Worm (Caenorhabditis elegans) whole organism, L4 larva: ENCODE results near the gene C09E10.3.
A peak's percentile ranks its signal among the peaks of the same experiment; 100 is the strongest.

Experiments used
- D1046.2 ChIP-seq: fragments of 200-800 bp; sonication (Bioruptor generic); IDR thresholded peaks from 2 replicates; pipeline ENCODE4 v1.3.6; 2022; ENCODE audit warnings: missing genetic modification characterization, missing compliant biosample characterization
- F44E2.7 ChIP-seq: fragments of 200-800 bp; sonication (Bioruptor generic); IDR thresholded peaks from 2 replicates; pipeline ENCODE4 v2.1.2; 2022; ENCODE audit warnings: missing genetic modification characterization, missing compliant biosample characterization
- F49E8.2 ChIP-seq: sonication (generic microtip); optimal IDR thresholded peaks from 2 replicates; lab custom pipeline; 2016; ENCODE audit warnings: missing compliant biosample characterization, mild to moderate bottlenecking, missing genetic modification characterization, borderline replicate concordance
- R02D3.7 ChIP-seq: fragments of 150-350 bp; sonication (generic microtip); optimal IDR thresholded peaks from 3 replicates; lab custom pipeline; 2014; ENCODE audit warnings: missing biosample characterization, missing genetic modification characterization
- T26A8.4 ChIP-seq: fragments of 200-800 bp; sonication (Bioruptor generic); IDR thresholded peaks from 2 replicates; pipeline ENCODE4 v1.3.6; 2022; ENCODE audit warnings: missing genetic modification characterization, missing compliant biosample characterization
- Y105C5A.15 ChIP-seq: fragments of 200-800 bp; sonication (Bioruptor generic); IDR thresholded peaks from 2 replicates; pipeline ENCODE4 v1.3.6; 2022; ENCODE audit warnings: missing genetic modification characterization, missing compliant biosample characterization
- ZK546.5 ChIP-seq, 2 experiments: sonication (generic microtip); optimal IDR thresholded peaks; 2 replicates each; lab custom pipeline; 2017; ENCODE audit warnings: missing biosample characterization in 2 of 2, missing genetic modification characterization in 2 of 2
- arid-1 ChIP-seq: fragments of 200-800 bp; sonication (Bioruptor generic); conservative IDR thresholded peaks from 2 replicates; pipeline ENCODE4 v1.3.6; 2022; ENCODE audit warnings: missing genetic modification reagents, missing genetic modification characterization, missing compliant biosample characterization
- ceh-20 ChIP-seq: fragments of 200-800 bp; sonication (Bioruptor generic); IDR thresholded peaks from 2 replicates; pipeline ENCODE4 v1.3.6; 2022; ENCODE audit warnings: missing genetic modification reagents, missing genetic modification characterization, missing compliant biosample characterization
- ceh-32 ChIP-seq: sonication (generic microtip); optimal IDR thresholded peaks from 2 replicates; lab custom pipeline; 2016; ENCODE audit warnings: mild to moderate bottlenecking, missing genetic modification characterization, missing compliant biosample characterization; ENCODE audit not compliant: poor library complexity
- ceh-44 ChIP-seq: fragments of 200-800 bp; sonication (Bioruptor generic); IDR thresholded peaks from 2 replicates; pipeline ENCODE4 v1.3.6; 2022; ENCODE audit warnings: missing genetic modification reagents, missing genetic modification characterization, missing compliant biosample characterization
- daf-8 ChIP-seq: fragments of 200-800 bp; sonication (Bioruptor generic); IDR thresholded peaks from 2 replicates; pipeline ENCODE4 v1.3.6; 2022; ENCODE audit warnings: missing genetic modification characterization, missing compliant biosample characterization
- dmd-6 ChIP-seq: fragments of 200-800 bp; sonication (Bioruptor generic); IDR thresholded peaks from 2 replicates; pipeline ENCODE4 v1.3.6; 2022; ENCODE audit warnings: missing genetic modification reagents, missing genetic modification characterization, missing compliant biosample characterization
- dve-1 ChIP-seq: sonication (generic microtip); optimal IDR thresholded peaks from 2 replicates; lab custom pipeline; 2017; ENCODE audit warnings: antibody characterized with exemption, mild to moderate bottlenecking, missing genetic modification characterization, missing compliant biosample characterization; ENCODE audit not compliant: insufficient read depth
- egl-43 ChIP-seq: fragments of 200-800 bp; sonication (Bioruptor generic); IDR thresholded peaks from 2 replicates; pipeline ENCODE4 v1.3.6; 2022; ENCODE audit warnings: missing genetic modification reagents, missing genetic modification characterization, missing compliant biosample characterization
- fkh-10 ChIP-seq: fragments of 150-350 bp; optimal IDR thresholded peaks from 2 replicates; lab custom pipeline; 2014; ENCODE audit warnings: missing biosample characterization, missing genetic modification reagents, missing genetic modification characterization
- hif-1 ChIP-seq, 2 experiments: sonication (generic microtip); optimal IDR thresholded peaks; 2 replicates each; lab custom pipeline; 2016 to 2017; ENCODE audit warnings: missing compliant biosample characterization in 2 of 2, missing genetic modification characterization in 2 of 2, missing genetic modification reagents in 2 of 2, missing genotype in 2 of 2, mild to moderate bottlenecking in 1 of 2
- hmg-1.1 ChIP-seq: fragments of 200-800 bp; sonication (Bioruptor generic); IDR thresholded peaks from 2 replicates; pipeline ENCODE4 v1.3.6; 2022; ENCODE audit warnings: missing genetic modification reagents, missing genetic modification characterization, missing compliant biosample characterization
- lim-7 ChIP-seq: fragments of 200-800 bp; sonication (Bioruptor generic); IDR thresholded peaks from 2 replicates; pipeline ENCODE4 v1.3.6; 2022; ENCODE audit warnings: missing genetic modification characterization, missing compliant biosample characterization
- lin-13 ChIP-seq: fragments of 150-350 bp; optimal IDR thresholded peaks from 2 replicates; lab custom pipeline; 2014; ENCODE audit warnings: missing biosample characterization, missing genetic modification reagents, missing genetic modification characterization
- lin-29 ChIP-seq: fragments of 200-800 bp; sonication (Bioruptor generic); IDR thresholded peaks from 2 replicates; pipeline ENCODE4 v1.3.6; 2022; ENCODE audit warnings: missing genetic modification reagents, missing genetic modification characterization, missing compliant biosample characterization
- lin-38 ChIP-seq: fragments of 200-800 bp; sonication (Bioruptor generic); IDR thresholded peaks from 2 replicates; pipeline ENCODE4 v1.3.6; 2022; ENCODE audit warnings: missing genetic modification reagents, missing genetic modification characterization, missing compliant biosample characterization
- madf-5 ChIP-seq, 2 experiments: fragments of 200-800 bp; sonication (Bioruptor generic); IDR thresholded peaks; 2 replicates each; pipeline ENCODE4 v1.3.6; 2022; ENCODE audit warnings: missing compliant biosample characterization in 2 of 2, missing genetic modification characterization in 2 of 2
- mdt-29 ChIP-seq: fragments of 200-800 bp; sonication (Bioruptor generic); IDR thresholded peaks from 2 replicates; pipeline ENCODE4 v1.3.6; 2022; ENCODE audit warnings: missing genetic modification reagents, missing genetic modification characterization, missing compliant biosample characterization
- mep-1 ChIP-seq: fragments of 150-350 bp; sonication (generic microtip); optimal IDR thresholded peaks from 3 replicates; lab custom pipeline; 2014; ENCODE audit warnings: missing biosample characterization, missing genetic modification characterization
- mes-2 ChIP-seq: sonication (generic microtip); optimal IDR thresholded peaks from 2 replicates; lab custom pipeline; 2016; ENCODE audit warnings: missing genotype, mild to moderate bottlenecking, missing genetic modification characterization, missing compliant biosample characterization; ENCODE audit not compliant: poor library complexity, severe bottlenecking
- mxl-2 ChIP-seq: fragments of 200-800 bp; sonication (Bioruptor generic); conservative IDR thresholded peaks from 2 replicates; pipeline ENCODE4 v1.3.6; 2022; ENCODE audit warnings: missing genetic modification reagents, missing genetic modification characterization, missing compliant biosample characterization
- nhr-102 ChIP-seq: sonication (generic microtip); optimal IDR thresholded peaks from 2 replicates; lab custom pipeline; 2016; ENCODE audit warnings: mild to moderate bottlenecking, missing genetic modification characterization, moderate library complexity, missing compliant biosample characterization
- nhr-11 ChIP-seq: fragments of 150-350 bp; optimal IDR thresholded peaks from 2 replicates; lab custom pipeline; 2014; ENCODE audit warnings: missing biosample characterization, missing genetic modification characterization
- nhr-28 ChIP-seq: fragments of 150-350 bp; optimal IDR thresholded peaks from 2 replicates; lab custom pipeline; 2014; ENCODE audit warnings: missing biosample characterization, missing genetic modification characterization
- nhr-76 ChIP-seq: fragments of 150-350 bp; optimal IDR thresholded peaks from 2 replicates; lab custom pipeline; 2014; ENCODE audit warnings: missing biosample characterization, missing genetic modification characterization
- pha-4 ChIP-seq, 2 experiments: fragments of 150-350 bp in 1 of 2; fragments of 200-800 bp in 1 of 2; sonication (Bioruptor generic) in 1 of 2; IDR thresholded peaks in 1 of 2; optimal IDR thresholded peaks in 1 of 2; 2 replicates each; pipeline versions ENCODE4 v1.3.6 to Lab custom; 2014 to 2022; ENCODE audit warnings: missing genetic modification characterization in 2 of 2, missing genetic modification reagents in 2 of 2, missing biosample characterization in 1 of 2, missing compliant biosample characterization in 1 of 2
- pqm-1 ChIP-seq: sonication (generic microtip); optimal IDR thresholded peaks from 2 replicates; lab custom pipeline; 2017; ENCODE audit warnings: missing biosample characterization, missing genetic modification characterization
- rbr-2 ChIP-seq: sonication (generic microtip); optimal IDR thresholded peaks from 2 replicates; lab custom pipeline; 2016; ENCODE audit warnings: missing genotype, missing genetic modification characterization, missing compliant biosample characterization
- saeg-2 ChIP-seq: fragments of 200-800 bp; sonication (Bioruptor generic); IDR thresholded peaks from 2 replicates; pipeline ENCODE4 v1.3.6; 2022; ENCODE audit warnings: missing genetic modification reagents, missing genetic modification characterization, missing compliant biosample characterization
- set-16 ChIP-seq: fragments of 200-800 bp; sonication (Bioruptor generic); IDR thresholded peaks from 2 replicates; pipeline ENCODE4 v1.3.6; 2022; ENCODE audit warnings: missing genetic modification reagents, missing genetic modification characterization, missing compliant biosample characterization
- snpc-4 ChIP-seq: fragments of 150-350 bp; optimal IDR thresholded peaks from 2 replicates; lab custom pipeline; 2014; ENCODE audit warnings: missing biosample characterization, missing genetic modification characterization
- unc-62 ChIP-seq, 3 experiments: fragments of 150-350 bp in 1 of 3; sonication (generic microtip); optimal IDR thresholded peaks in 2 of 3; peaks in 1 of 3; 1 replicate in 1 of 3; 2 replicates in 2 of 3; lab custom pipeline; 2014 to 2017; ENCODE audit warnings: missing biosample characterization in 3 of 3, missing genetic modification characterization in 3 of 3, missing genetic modification reagents in 3 of 3, missing genotype in 1 of 3
- vab-7 ChIP-seq: fragments of 200-800 bp; sonication (Bioruptor generic); IDR thresholded peaks from 2 replicates; pipeline ENCODE4 v1.3.6; 2022; ENCODE audit warnings: missing genetic modification reagents, missing genetic modification characterization, missing compliant biosample characterization
- zfp-2 ChIP-seq: sonication (generic microtip); optimal IDR thresholded peaks from 2 replicates; lab custom pipeline; 2016; ENCODE audit warnings: mild to moderate bottlenecking, missing genetic modification characterization, missing compliant biosample characterization
- zip-2 ChIP-seq: fragments of 150-350 bp; optimal IDR thresholded peaks from 2 replicates; lab custom pipeline; 2014; ENCODE audit warnings: missing biosample characterization, missing genetic modification characterization

C09E10.3 gene

ce11 chrX:949466-949865, 41.7 kb downstream of the C09E10.3 start (continued):
- TF ChIP-seq pha-4 (GFP tag; IDR thresholded peaks at IDR 0.05; lab: Robert Waterston, UW) (peak; percentile 37; the same call in 1 of the 2 replicates), pha-4 (tag; optimal IDR thresholded peaks at IDR 0.05; lab: Kevin White, UChicago) (no peak), D1046.2 (GFP tag; lab: Robert Waterston, UW) (no peak), madf-5 (GFP tag; IDR thresholded peaks at IDR 0.05; lab: Robert Waterston, UW) (0 out of 4 replicates have a peak, but pooled peaks of 1 of the 2 experiments have one; percentile 9), dmd-6 (GFP tag; lab: Robert Waterston, UW) (peak; percentile 51; the same call in 1 of the 2 replicates), nhr-11 (tag; lab: Kevin White, UChicago) (peak; percentile 94), ceh-44 (GFP tag; lab: Robert Waterston, UW) (0 out of 2 replicates have a peak, but pooled peaks have one; percentile 9), hif-1 (tag; optimal IDR thresholded peaks at IDR 0.05; lab: Kevin White, UChicago) (peak in 1 of 2 experiments; percentile 74), nhr-28 (tag; lab: Kevin White, UChicago) (peak; percentile 75), ceh-20 (GFP tag; lab: Robert Waterston, UW) (peak; percentile 82), ceh-32 (peak; percentile 40), lin-38 (GFP tag; lab: Robert Waterston, UW) (peak; percentile 59), zfp-2 (no peak), nhr-76 (tag; lab: Kevin White, UChicago) (no peak), zip-2 (tag; lab: Kevin White, UChicago) (no peak), lim-7 (GFP tag; lab: Robert Waterston, UW) (0 out of 2 replicates have a peak, but pooled peaks have one; percentile 46), dve-1 (peak; percentile 89), hmg-1.1 (GFP tag; lab: Robert Waterston, UW) (peak; percentile 89), nhr-102 (peak; percentile 69), arid-1 (peak; percentile 68), fkh-10 (GFP tag; lab: Kevin White, UChicago) (peak; percentile 93), T26A8.4 (peak; percentile 83), mep-1 (tag; lab: Kevin White, UChicago) (peak; percentile 96), set-16 (GFP tag; lab: Robert Waterston, UW) (peak; percentile 79), unc-62 (GFP tag; optimal IDR thresholded peaks at IDR 0.05 in 1 of 2; lab: Kevin White, UChicago) (peak in 1 of 2 experiments; percentile 99), unc-62 (tag; optimal IDR thresholded peaks at IDR 0.05; lab: Kevin White, UChicago) (no peak), mxl-2 (no peak), egl-43 (GFP tag; lab: Robert Waterston, UW) (peak; percentile 97), vab-7 (GFP tag; lab: Robert Waterston, UW) (peak; percentile 72), pqm-1 (tag; lab: Kevin White, UChicago) (no peak), lin-13 (GFP tag; lab: Kevin White, UChicago) (peak; percentile 82)

DNA sequence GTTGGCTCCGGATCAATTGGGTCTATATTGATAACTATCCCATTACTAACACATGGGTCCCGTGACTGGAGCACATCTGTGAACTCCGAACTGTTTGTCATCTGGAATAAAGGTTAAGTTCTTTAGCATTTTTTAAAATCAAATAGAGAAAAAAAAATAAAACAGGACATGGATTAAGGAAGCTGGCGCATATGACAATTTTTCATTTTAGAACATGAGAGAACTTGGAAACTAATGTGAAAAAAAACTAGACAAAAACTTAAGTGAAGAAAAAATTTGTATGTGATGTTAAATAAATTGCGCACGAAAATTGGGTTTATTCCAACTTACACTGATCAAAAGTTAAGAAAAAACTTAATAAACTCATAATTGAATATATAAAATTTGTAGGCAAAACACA, 42.4 kb downstream of the C09E10.3 start, which contains the start of gene sms-2:
TSS of gene sms-2 (minus strand) at position 101 of the 400 bp plus-strand sequence.
- no peak for TF ChIP-seq F44E2.7 (GFP tag; lab: Robert Waterston, UW)
- no peak for TF ChIP-seq R02D3.7 (tag; lab: Kevin White, UChicago)
- no peak for TF ChIP-seq lin-29 (GFP tag; lab: Robert Waterston, UW)
- no peak for TF ChIP-seq Y105C5A.15
- no peak for TF ChIP-seq mes-2 (tag; lab: Kevin White, UChicago)
- TF ChIP-seq rbr-2 (tag; lab: Kevin White, UChicago) = no peak
- TF ChIP-seq snpc-4 = no peak
- TF ChIP-seq ZK546.5 (tag; optimal IDR thresholded peaks at IDR 0.05; lab: Kevin White, UChicago) = no peak
- no peak for TF ChIP-seq saeg-2 (GFP tag; lab: Robert Waterston, UW)
- TF ChIP-seq F49E8.2 = no peak
- TF ChIP-seq ceh-20 (GFP tag; lab: Robert Waterston, UW) = no peak
- no peak for TF ChIP-seq nhr-28 (tag; lab: Kevin White, UChicago)
- TF ChIP-seq ceh-32 = no peak
- TF ChIP-seq nhr-102 = no peak
- TF ChIP-seq nhr-11 (tag; lab: Kevin White, UChicago) = no peak
- no peak for TF ChIP-seq mdt-29 (GFP tag; lab: Robert Waterston, UW)
- no peak for TF ChIP-seq daf-8 (GFP tag; lab: Robert Waterston, UW)
